Worm (Caenorhabditis elegans) whole organism, L4/young adult: ENCODE data around the gene ZK1321.4.

Source experiments
- dao-5 ChIP-seq: sonication (generic microtip); optimal IDR thresholded peaks from 2 replicates; lab custom pipeline; 2016; ENCODE audit warnings: missing genotype, missing genetic modification characterization, moderate library complexity, missing compliant biosample characterization
- him-1 ChIP-seq: sonication (generic microtip); optimal IDR thresholded peaks from 2 replicates; lab custom pipeline; 2016; ENCODE audit warnings: missing genotype, missing genetic modification reagents, missing genetic modification characterization, missing compliant biosample characterization

- TF ChIP-seq him-1 (tag; lab: Kevin White, UChicago) (no peak), dao-5 (tag; lab: Kevin White, UChicago) (no peak)
Observed at ce11 chrII:9727192-9727699, 46.5 kb downstream of the ZK1321.4 start.
